Fruit fly (Drosophila melanogaster): Measurements from ENCODE around the gene CG8372.
A peak's percentile ranks its signal among the peaks of the same experiment; 100 is the strongest.

Gene CG8372

DNA sequence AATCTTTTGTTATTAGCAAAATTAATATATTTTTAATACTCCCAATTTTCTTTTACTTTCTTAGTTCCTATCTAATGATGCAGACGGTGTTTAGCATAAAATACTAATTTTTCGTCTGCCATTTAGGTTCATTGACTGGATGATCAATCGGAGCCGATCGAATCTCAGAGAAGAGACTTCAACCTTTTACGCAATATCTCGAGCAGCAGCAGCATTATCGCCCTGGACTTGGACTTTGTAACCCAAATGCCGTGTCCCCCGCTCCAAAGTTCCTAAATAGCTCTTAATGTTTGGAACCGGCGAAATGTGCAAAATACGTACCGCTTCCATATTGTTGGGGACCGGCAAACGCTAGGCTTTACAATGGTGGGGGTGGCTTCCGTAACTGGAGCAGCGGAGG lies 8.3 kb downstream of the CG8372 start:
- peak; percentile 60 for TF ChIP-seq Hnf4 (GFP tag; optimal IDR thresholded peaks at IDR 0.05)
- TF ChIP-seq foxo (GFP tag; optimal IDR thresholded peaks at IDR 0.05) = no peak

DNA sequence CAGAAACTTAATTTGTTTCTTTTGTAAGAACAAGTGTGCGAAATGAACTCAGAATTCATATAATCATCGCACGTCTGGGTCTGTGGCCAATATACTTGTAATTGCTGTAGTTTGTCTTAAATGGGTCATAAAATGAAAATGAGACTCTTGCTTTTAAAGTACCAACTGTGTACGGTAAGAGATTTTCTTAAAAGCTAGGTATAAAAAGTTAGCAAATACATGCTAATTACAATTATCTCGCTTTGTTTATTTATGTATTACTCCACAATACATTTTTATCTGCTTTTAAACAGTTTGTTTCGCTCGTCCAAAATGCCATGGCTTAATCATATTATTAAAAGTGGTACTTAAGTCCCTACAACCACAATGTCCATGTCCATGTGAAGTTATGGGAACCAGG lies 9.0 kb downstream of the CG8372 start:
- TF ChIP-seq woc (GFP tag; optimal IDR thresholded peaks at IDR 0.05) (no peak), Hr83 (GFP tag; optimal IDR thresholded peaks at IDR 0.05; ENCODE audit: poor library complexity, severe bottlenecking) (no peak), OdsH (GFP tag; optimal IDR thresholded peaks at IDR 0.05) (no peak), GATAd (GFP tag; optimal IDR thresholded peaks at IDR 0.05) (no peak), Hr78 (GFP tag; optimal IDR thresholded peaks at IDR 0.05) (no peak), Dif (GFP tag; optimal IDR thresholded peaks at IDR 0.05; ENCODE audit: partially characterized antibody) (no peak), Rel (GFP tag; optimal IDR thresholded peaks at IDR 0.05) (no peak), Rel (tag; optimal IDR thresholded peaks at IDR 0.05) (no peak), Jra (GFP tag; optimal IDR thresholded peaks at IDR 0.05) (no peak), dmrt93B (GFP tag; optimal IDR thresholded peaks at IDR 0.05) (no peak), rgr (GFP tag; optimal IDR thresholded peaks at IDR 0.05) (no peak), Hnf4 (GFP tag; optimal IDR thresholded peaks at IDR 0.05) (no peak)

DNA sequence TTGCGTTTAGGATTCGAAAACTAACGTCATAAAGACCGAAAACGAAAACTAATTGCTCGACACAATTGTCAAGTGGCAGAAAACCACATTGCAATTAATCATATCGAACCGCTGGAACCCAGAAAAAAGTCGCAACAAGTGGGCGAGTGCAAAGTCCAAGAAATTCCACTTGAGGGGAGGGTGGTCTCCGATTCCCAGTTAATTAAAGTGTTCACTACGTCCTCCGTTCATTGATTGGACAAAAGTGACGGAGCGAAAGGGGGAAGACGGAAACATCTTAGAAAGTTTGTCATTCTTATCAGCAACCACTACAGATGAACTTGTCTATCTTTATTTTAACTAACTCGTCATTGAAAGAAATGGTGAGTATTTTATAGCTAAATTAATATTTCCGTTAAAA lies 10.1 kb downstream of the CG8372 start:
- TF ChIP-seq psq (GFP tag; optimal IDR thresholded peaks at IDR 0.05) (no peak), Hnf4 (GFP tag; optimal IDR thresholded peaks at IDR 0.05) (peak; percentile 10)

DNA sequence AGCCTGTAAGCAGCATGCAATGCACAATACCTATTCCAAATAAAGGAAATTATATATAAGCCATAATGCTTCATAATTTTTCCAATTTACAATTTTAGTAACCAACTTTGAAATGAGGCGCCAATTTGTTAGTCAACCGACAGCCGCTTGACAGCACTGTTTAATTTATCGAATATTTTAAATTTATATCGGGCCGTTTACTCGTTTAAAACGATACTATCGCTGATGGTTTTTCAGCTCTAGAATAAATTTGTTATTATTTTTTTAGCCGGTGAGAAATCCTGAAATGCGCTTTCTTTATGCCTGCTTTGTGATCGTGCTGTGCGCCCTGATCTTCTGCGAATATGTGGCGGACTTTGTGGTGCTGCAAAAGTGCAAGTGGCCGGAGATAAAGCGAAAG lies 13.9 kb downstream of the CG8372 start, which contains the start of gene PGAP5:
PGAP5 (plus strand) TSS at position 126 of the 400 bp plus-strand sequence.
- no peak for TF ChIP-seq Abd-B (GFP tag; optimal IDR thresholded peaks at IDR 0.05)
- TF ChIP-seq CG32264 (GFP tag; optimal IDR thresholded peaks at IDR 0.05) = no peak
- no peak for TF ChIP-seq Vsx2 (GFP tag; optimal IDR thresholded peaks at IDR 0.05; ENCODE audit: partially characterized antibody)
- TF ChIP-seq Hnf4 (GFP tag; optimal IDR thresholded peaks at IDR 0.05) = peak; percentile 77
- no peak for TF ChIP-seq usp (GFP tag; optimal IDR thresholded peaks at IDR 0.05)
- TF ChIP-seq rgr (GFP tag; optimal IDR thresholded peaks at IDR 0.05) = no peak
- no peak for TF ChIP-seq GATAd (GFP tag; optimal IDR thresholded peaks at IDR 0.05)
- TF ChIP-seq CrebA (GFP tag; optimal IDR thresholded peaks at IDR 0.05; ENCODE audit: borderline replicate concordance) = no peak
- TF ChIP-seq br (GFP tag; optimal IDR thresholded peaks at IDR 0.05) = peak; percentile 39
- TF ChIP-seq Sp1 (GFP tag; optimal IDR thresholded peaks at IDR 0.05) = no peak
- TF ChIP-seq sage (GFP tag; optimal IDR thresholded peaks at IDR 0.05) = no peak
- TF ChIP-seq psq (GFP tag; optimal IDR thresholded peaks at IDR 0.05) = no peak
- TF ChIP-seq fru (GFP tag; optimal IDR thresholded peaks at IDR 0.05) = no peak
- TF ChIP-seq Hr78 (GFP tag; optimal IDR thresholded peaks at IDR 0.05) = no peak
- TF ChIP-seq OdsH (GFP tag; optimal IDR thresholded peaks at IDR 0.05) = no peak
- TF ChIP-seq CG9705 (GFP tag; optimal IDR thresholded peaks at IDR 0.05) = no peak
- TF ChIP-seq tai (GFP tag; optimal IDR thresholded peaks at IDR 0.05) = no peak
- peak; percentile 10 for TF ChIP-seq Hr83 (GFP tag; optimal IDR thresholded peaks at IDR 0.05; ENCODE audit: poor library complexity, severe bottlenecking)
- TF ChIP-seq pan (optimal IDR thresholded peaks at IDR 0.05) = no peak
- no peak for TF ChIP-seq Myc (optimal IDR thresholded peaks at IDR 0.05)
- TF ChIP-seq dl (GFP tag; optimal IDR thresholded peaks at IDR 0.05; ENCODE audit: insufficient read depth in 1 of 2, partially characterized antibody in 2 of 2) = no peak
- no peak for TF ChIP-seq woc (GFP tag; optimal IDR thresholded peaks at IDR 0.05)
- no peak for TF ChIP-seq dmrt93B (GFP tag; optimal IDR thresholded peaks at IDR 0.05)
- TF ChIP-seq Dfd (GFP tag; optimal IDR thresholded peaks at IDR 0.05) = no peak
- TF ChIP-seq Jra (GFP tag; optimal IDR thresholded peaks at IDR 0.05) = peak; percentile 3
- no peak for TF ChIP-seq h (GFP tag; optimal IDR thresholded peaks at IDR 0.05)
- TF ChIP-seq HLH106 (tag; optimal IDR thresholded peaks at IDR 0.05) = no peak
- no peak for TF ChIP-seq jim (GFP tag; optimal IDR thresholded peaks at IDR 0.05)
- TF ChIP-seq Rel (GFP tag; optimal IDR thresholded peaks at IDR 0.05) = no peak
- no peak for TF ChIP-seq Rel (tag; optimal IDR thresholded peaks at IDR 0.05)
- no peak for TF ChIP-seq brk (GFP tag; optimal IDR thresholded peaks at IDR 0.05)
- no peak for TF ChIP-seq Mio (GFP tag; optimal IDR thresholded peaks at IDR 0.05)
- TF ChIP-seq ey (GFP tag; optimal IDR thresholded peaks at IDR 0.05) = no peak
- peak; percentile 13 for TF ChIP-seq dsf (GFP tag; optimal IDR thresholded peaks at IDR 0.05; ENCODE audit: borderline replicate concordance)
- no peak for TF ChIP-seq foxo (GFP tag; optimal IDR thresholded peaks at IDR 0.05)
- peak; percentile 12 for TF ChIP-seq sv (GFP tag; optimal IDR thresholded peaks at IDR 0.05)
- no peak for TF ChIP-seq Dif (GFP tag; optimal IDR thresholded peaks at IDR 0.05; ENCODE audit: partially characterized antibody)
- no peak for TF ChIP-seq N (GFP tag; optimal IDR thresholded peaks at IDR 0.05)
